Fruit fly (Drosophila melanogaster): Measurements from ENCODE around the gene Nmd3.

The Nmd3 gene

DNA sequence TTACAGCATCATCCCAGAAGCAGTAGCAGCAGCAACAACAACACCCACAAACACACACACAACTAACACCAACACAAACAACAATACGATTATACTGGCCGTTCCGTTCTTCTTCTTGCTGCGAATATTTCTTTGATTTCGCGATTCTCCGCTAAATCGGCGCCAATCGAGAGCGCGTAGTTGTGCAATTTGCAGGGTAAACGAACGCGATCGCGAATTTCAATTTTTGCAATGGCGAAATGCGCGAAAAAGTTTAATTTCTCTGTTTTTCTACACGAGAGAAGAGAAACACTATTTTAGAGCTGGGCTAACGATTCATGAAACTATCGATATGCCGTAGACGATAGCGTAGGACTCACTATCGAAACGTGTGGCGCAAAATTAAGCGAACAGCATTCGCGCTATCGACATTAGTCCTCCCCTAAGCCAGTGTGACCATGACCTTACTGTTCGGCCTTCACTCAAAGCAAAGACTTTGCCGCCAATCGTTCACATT lies 25.8 kb downstream of the Nmd3 start, which contains the start of gene wapl (continued):
- TF ChIP-seq Dp (GFP tag; optimal IDR thresholded peaks at IDR 0.05), result peak; percentile 91
- TF ChIP-seq CG11695 (GFP tag; IDR thresholded peaks at IDR 0.05), result 0 out of 3 replicates have a peak, but pooled peaks have one; percentile 23
- no peak for TF ChIP-seq CG15073 (GFP tag; optimal IDR thresholded peaks at IDR 0.05)
- no peak for TF ChIP-seq klu (GFP tag; IDR thresholded peaks at IDR 0.05)
- TF ChIP-seq CG32532 (GFP tag; IDR thresholded peaks at IDR 0.05), result 0 out of 2 replicates have a peak, but pooled peaks have one; percentile 47
- peak; percentile 89 for TF ChIP-seq CG4617 (GFP tag; optimal IDR thresholded peaks at IDR 0.05; ENCODE audit: borderline replicate concordance)
- no peak for TF ChIP-seq CG4820 (GFP tag; optimal IDR thresholded peaks at IDR 0.05)
- no peak for TF ChIP-seq onecut (GFP tag; IDR thresholded peaks at IDR 0.05)
- TF ChIP-seq CG30020 (tag; optimal IDR thresholded peaks at IDR 0.05), result peak; percentile 23
- peak; percentile 87 for TF ChIP-seq mld (GFP tag; IDR thresholded peaks at IDR 0.05; ENCODE audit: partially characterized antibody)
- no peak for TF ChIP-seq CG8478 (optimal IDR thresholded peaks at IDR 0.05)
- TF ChIP-seq Opbp (GFP tag; IDR thresholded peaks at IDR 0.05; ENCODE audit: partially characterized antibody), result peak; percentile 97
- TF ChIP-seq da (GFP tag; optimal IDR thresholded peaks at IDR 0.05), result no peak
- peak; percentile 22 for TF ChIP-seq pum (GFP tag; optimal IDR thresholded peaks at IDR 0.05)
- TF ChIP-seq zfh1 (GFP tag; IDR thresholded peaks at IDR 0.05), result no peak
- peak; percentile 58 for TF ChIP-seq lilli (GFP tag; optimal IDR thresholded peaks at IDR 0.05)
- no peak for TF ChIP-seq CG1832 (GFP tag; optimal IDR thresholded peaks at IDR 0.05)
- TF ChIP-seq Deaf1 (tag; optimal IDR thresholded peaks at IDR 0.05), result peak; percentile 10
- peak; percentile 18 for TF ChIP-seq phol (tag; optimal IDR thresholded peaks at IDR 0.05)
- no peak for TF ChIP-seq dati (GFP tag; IDR thresholded peaks at IDR 0.05)
- no peak for TF ChIP-seq CG16863 (GFP tag; optimal IDR thresholded peaks at IDR 0.05)
- peak; percentile 93 for TF ChIP-seq CG16813 (GFP tag; IDR thresholded peaks at IDR 0.05; ENCODE audit: partially characterized antibody)
- TF ChIP-seq HLH4C (GFP tag; IDR thresholded peaks at IDR 0.05; ENCODE audit: partially characterized antibody), result peak; percentile 92
- peak; percentile 36 for TF ChIP-seq YL-1 (GFP tag; optimal IDR thresholded peaks at IDR 0.05)
- TF ChIP-seq CG14667 (GFP tag; IDR thresholded peaks at IDR 0.05), result no peak
- peak; percentile 59 for TF ChIP-seq row (GFP tag; IDR thresholded peaks at IDR 0.05)
- TF ChIP-seq slou (GFP tag; optimal IDR thresholded peaks at IDR 0.05), result no peak
- peak; percentile 51; the same call in 1 of the 4 replicates for TF ChIP-seq Gug (GFP tag; IDR thresholded peaks at IDR 0.05)
- peak; percentile 71 for TF ChIP-seq Rfx (GFP tag; IDR thresholded peaks at IDR 0.05)
- peak; percentile 94 for TF ChIP-seq Dll (GFP tag; IDR thresholded peaks at IDR 0.05; ENCODE audit: partially characterized antibody)
- TF ChIP-seq zfh2 (GFP tag; optimal IDR thresholded peaks at IDR 0.05), result no peak
- peak; percentile 16 for TF ChIP-seq Mad (GFP tag; optimal IDR thresholded peaks at IDR 0.05)
- no peak for TF ChIP-seq CG1647 (GFP tag; optimal IDR thresholded peaks at IDR 0.05)
- TF ChIP-seq her (GFP tag; optimal IDR thresholded peaks at IDR 0.05), result peak; percentile 64
- no peak for TF ChIP-seq CkIIα-i1 (GFP tag; IDR thresholded peaks at IDR 0.05)
- no peak for TF ChIP-seq luna (GFP tag; optimal IDR thresholded peaks at IDR 0.05)
- TF ChIP-seq Pdp1 (GFP tag; optimal IDR thresholded peaks at IDR 0.05), result peak in 1 of 2 experiments; percentile 44
- no peak for TF ChIP-seq CG8944 (GFP tag; optimal IDR thresholded peaks at IDR 0.05)
- peak; percentile 96 for TF ChIP-seq CG13287 (GFP tag; IDR thresholded peaks at IDR 0.05; ENCODE audit: partially characterized antibody)
- TF ChIP-seq CG9797 (GFP tag; optimal IDR thresholded peaks at IDR 0.05), result peak; percentile 85
- no peak for TF ChIP-seq Nf-YB (GFP tag; optimal IDR thresholded peaks at IDR 0.05)
- peak; percentile 93 for TF ChIP-seq CG34224 (GFP tag; IDR thresholded peaks at IDR 0.05; ENCODE audit: partially characterized antibody)
- TF ChIP-seq CG15514 (GFP tag; optimal IDR thresholded peaks at IDR 0.05), result peak; percentile 83
- peak; percentile 49 for TF ChIP-seq sug (tag; optimal IDR thresholded peaks at IDR 0.05)
- TF ChIP-seq CG13624 (GFP tag; optimal IDR thresholded peaks at IDR 0.05), result peak; percentile 35
- peak; percentile 19 for TF ChIP-seq B-H2 (GFP tag; optimal IDR thresholded peaks at IDR 0.05)
- TF ChIP-seq CG2712 (tag; optimal IDR thresholded peaks at IDR 0.05), result peak; percentile 54
- peak; percentile 69 for TF ChIP-seq CG14710 (tag; optimal IDR thresholded peaks at IDR 0.05)
- no peak for TF ChIP-seq CG31224 (GFP tag; IDR thresholded peaks at IDR 0.05)
- TF ChIP-seq CG17186 (GFP tag; optimal IDR thresholded peaks at IDR 0.05), result peak; percentile 94
- TF ChIP-seq CG4730 (GFP tag; IDR thresholded peaks at IDR 0.05), result no peak

All from whole organism, embryonic.